Worm (Caenorhabditis elegans) whole organism, L2 larva: ENCODE results near the gene K02E2.7.

Experiments
- C34F6.9 ChIP-seq: fragments of 150-350 bp; optimal IDR thresholded peaks from 2 replicates; lab custom pipeline; 2014; ENCODE audit warnings: missing biosample characterization, missing genetic modification characterization
- F13H6.1 ChIP-seq: sonication (generic microtip); optimal IDR thresholded peaks from 2 replicates; lab custom pipeline; 2016; ENCODE audit warnings: missing genetic modification characterization, missing compliant biosample characterization
- Y55F3AM.14 ChIP-seq: fragments of 200-800 bp; sonication (Bioruptor generic); optimal IDR thresholded peaks from 2 replicates; lab custom pipeline; 2018; ENCODE audit warnings: mild to moderate bottlenecking, missing genetic modification characterization, missing compliant biosample characterization
- ZK546.5 ChIP-seq: sonication (generic microtip); optimal IDR thresholded peaks from 2 replicates; lab custom pipeline; 2017; ENCODE audit warnings: missing biosample characterization, missing genetic modification characterization
- ama-1 ChIP-seq: fragments of 150-350 bp; optimal IDR thresholded peaks from 2 replicates; lab custom pipeline; 2018; ENCODE audit warnings: inconsistent platforms
- blmp-1 ChIP-seq: sonication (generic microtip); optimal IDR thresholded peaks from 2 replicates; lab custom pipeline; 2017; ENCODE audit warnings: missing genetic modification characterization, mild to moderate bottlenecking, missing compliant biosample characterization, antibody characterized with exemption, moderate library complexity; ENCODE audit not compliant: insufficient read depth
- ceh-16 ChIP-seq: fragments of 150-350 bp; optimal IDR thresholded peaks from 2 replicates; lab custom pipeline; 2014; ENCODE audit warnings: missing biosample characterization, missing genetic modification characterization
- ceh-82 ChIP-seq: fragments of 150-350 bp; optimal IDR thresholded peaks from 2 replicates; lab custom pipeline; 2014; ENCODE audit warnings: missing biosample characterization, missing genetic modification characterization
- crh-2 ChIP-seq: sonication (generic microtip); optimal IDR thresholded peaks from 2 replicates; lab custom pipeline; 2017; ENCODE audit warnings: missing biosample characterization, missing genetic modification characterization
- dmd-4 ChIP-seq: sonication (generic microtip); optimal IDR thresholded peaks from 2 replicates; lab custom pipeline; 2017; ENCODE audit warnings: missing biosample characterization, missing genetic modification characterization
- elt-1 ChIP-seq: fragments of 150-350 bp; optimal IDR thresholded peaks from 2 replicates; lab custom pipeline; 2014; ENCODE audit warnings: missing biosample characterization, missing genetic modification characterization
- gmeb-1 ChIP-seq: fragments of 150-350 bp; optimal IDR thresholded peaks from 2 replicates; lab custom pipeline; 2014; ENCODE audit warnings: missing biosample characterization, missing genetic modification characterization
- lin-11 ChIP-seq: fragments of 150-350 bp; sonication (generic microtip); optimal IDR thresholded peaks from 2 replicates; lab custom pipeline; 2014; ENCODE audit warnings: missing biosample characterization, missing genetic modification characterization, inconsistent platforms, mixed read lengths
- lin-13 ChIP-seq: fragments of 150-350 bp; optimal IDR thresholded peaks from 2 replicates; lab custom pipeline; 2014; ENCODE audit warnings: missing biosample characterization, missing genetic modification reagents, missing genetic modification characterization
- lin-39 ChIP-seq: fragments of 150-350 bp; optimal IDR thresholded peaks from 2 replicates; lab custom pipeline; 2014; ENCODE audit warnings: missing biosample characterization, missing genetic modification reagents, missing genetic modification characterization
- lsy-2 ChIP-seq, 2 experiments: fragments of 150-350 bp in 1 of 2; sonication (generic microtip) in 1 of 2; optimal IDR thresholded peaks; 2 replicates each; lab custom pipeline; 2014 to 2017; ENCODE audit warnings: missing biosample characterization in 2 of 2, missing genetic modification characterization in 2 of 2
- mab-5 ChIP-seq: fragments of 150-350 bp; optimal IDR thresholded peaks from 2 replicates; lab custom pipeline; 2014; ENCODE audit warnings: missing biosample characterization, missing genetic modification characterization
- mbf-1 ChIP-seq: sonication (generic microtip); optimal IDR thresholded peaks from 2 replicates; lab custom pipeline; 2017; ENCODE audit warnings: missing biosample characterization, missing genetic modification characterization
- mdl-1 ChIP-seq, 2 experiments: fragments of 150-350 bp in 1 of 2; sonication (generic microtip) in 1 of 2; optimal IDR thresholded peaks; 2 replicates each; lab custom pipeline; 2017; ENCODE audit warnings: missing biosample characterization in 2 of 2, missing genetic modification characterization in 2 of 2
- nhr-10 ChIP-seq: sonication (generic microtip); optimal IDR thresholded peaks from 2 replicates; lab custom pipeline; 2017; ENCODE audit warnings: missing biosample characterization, missing genetic modification characterization
- nhr-11 ChIP-seq: fragments of 150-350 bp; optimal IDR thresholded peaks from 2 replicates; lab custom pipeline; 2014; ENCODE audit warnings: missing biosample characterization, missing genetic modification characterization
- nhr-12 ChIP-seq: fragments of 150-350 bp; optimal IDR thresholded peaks from 2 replicates; lab custom pipeline; 2014; ENCODE audit warnings: missing biosample characterization, missing genetic modification characterization
- nhr-129 ChIP-seq: fragments of 150-350 bp; optimal IDR thresholded peaks from 2 replicates; lab custom pipeline; 2014; ENCODE audit warnings: missing biosample characterization, missing genetic modification characterization
- nhr-21 ChIP-seq: fragments of 150-350 bp; optimal IDR thresholded peaks from 2 replicates; lab custom pipeline; 2014; ENCODE audit warnings: missing biosample characterization, missing genetic modification characterization
- nhr-237 ChIP-seq: fragments of 150-350 bp; optimal IDR thresholded peaks from 2 replicates; lab custom pipeline; 2014; ENCODE audit warnings: missing biosample characterization, missing genetic modification characterization
- peb-1 ChIP-seq: fragments of 150-350 bp; optimal IDR thresholded peaks from 2 replicates; lab custom pipeline; 2014; ENCODE audit warnings: missing biosample characterization, missing genetic modification characterization
- sem-4 ChIP-seq: fragments of 150-350 bp; optimal IDR thresholded peaks from 2 replicates; lab custom pipeline; 2014; ENCODE audit warnings: missing biosample characterization, missing genetic modification reagents, missing genetic modification characterization
- skn-1 ChIP-seq: sonication (generic microtip); optimal IDR thresholded peaks from 2 replicates; lab custom pipeline; 2017; ENCODE audit warnings: missing biosample characterization, missing genetic modification characterization
- sma-3 ChIP-seq: sonication (generic microtip); optimal IDR thresholded peaks from 2 replicates; lab custom pipeline; 2016; ENCODE audit warnings: missing genetic modification reagents, missing genetic modification characterization, missing compliant biosample characterization
- sma-9 ChIP-seq, 2 experiments: fragments of 150-350 bp in 1 of 2; sonication (generic microtip) in 1 of 2; optimal IDR thresholded peaks; 2 replicates each; lab custom pipeline; 2014 to 2016; ENCODE audit warnings: missing genetic modification characterization in 2 of 2, mild to moderate bottlenecking in 1 of 2, missing biosample characterization in 1 of 2, missing compliant biosample characterization in 1 of 2, missing genetic modification reagents in 1 of 2, moderate library complexity in 1 of 2
- snpc-4 ChIP-seq: fragments of 150-350 bp; optimal IDR thresholded peaks from 2 replicates; lab custom pipeline; 2014; ENCODE audit warnings: missing biosample characterization, missing genetic modification characterization
- unc-39 ChIP-seq: fragments of 150-350 bp; optimal IDR thresholded peaks from 2 replicates; lab custom pipeline; 2014; ENCODE audit warnings: missing biosample characterization, missing genetic modification characterization
- unc-55 ChIP-seq: fragments of 150-350 bp; sonication (generic microtip); optimal IDR thresholded peaks from 3 replicates; lab custom pipeline; 2014; ENCODE audit warnings: missing biosample characterization, missing genetic modification reagents, missing genetic modification characterization
- unc-62 ChIP-seq: fragments of 150-350 bp; optimal IDR thresholded peaks from 2 replicates; lab custom pipeline; 2014; ENCODE audit warnings: missing biosample characterization, missing genetic modification reagents, missing genetic modification characterization
- zag-1 ChIP-seq: fragments of 150-350 bp; optimal IDR thresholded peaks from 2 replicates; lab custom pipeline; 2014; ENCODE audit warnings: missing biosample characterization, missing genetic modification characterization
- ztf-1 ChIP-seq: fragments of 200-800 bp; sonication (Bioruptor generic); conservative IDR thresholded peaks from 2 replicates; pipeline ENCODE4 v1.3.6; 2022; ENCODE audit warnings: missing genetic modification characterization, missing compliant biosample characterization
- ztf-11 ChIP-seq: sonication (generic microtip); optimal IDR thresholded peaks from 2 replicates; lab custom pipeline; 2017; ENCODE audit warnings: missing biosample characterization, missing genetic modification characterization
- ztf-4 ChIP-seq: fragments of 150-350 bp; optimal IDR thresholded peaks from 2 replicates; lab custom pipeline; 2014; ENCODE audit warnings: missing biosample characterization, missing genetic modification characterization

The K02E2.7 gene

DNA sequence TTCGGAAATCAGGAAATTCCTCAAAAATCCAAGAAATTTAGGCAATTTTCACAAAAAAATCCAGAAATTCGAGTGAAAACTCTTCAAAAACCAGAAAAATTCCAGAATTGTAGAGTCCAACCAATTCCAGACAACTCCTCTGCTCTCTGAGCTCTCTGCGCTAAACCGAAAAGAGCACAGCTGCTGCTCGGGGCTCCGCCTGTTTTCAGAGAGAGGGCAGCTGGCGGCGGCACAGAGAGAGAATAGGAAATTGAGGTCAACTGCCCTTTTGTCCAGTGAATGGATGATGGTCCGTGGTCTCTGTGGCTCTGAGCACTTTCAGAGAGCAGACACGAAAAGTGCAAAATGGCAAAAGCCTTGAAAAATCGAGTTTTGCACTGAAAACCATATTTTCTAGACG, 22.2 kb upstream of the K02E2.7 start:
- TF ChIP-seq Y55F3AM.14 (no peak), mbf-1 (tag; lab: Kevin White, UChicago) (no peak), unc-39 (tag; lab: Kevin White, UChicago) (no peak), nhr-21 (no peak), nhr-10 (tag; lab: Kevin White, UChicago) (no peak), peb-1 (tag; lab: Kevin White, UChicago) (no peak), skn-1 (tag; lab: Kevin White, UChicago) (no peak), sma-9 (GFP tag; optimal IDR thresholded peaks at IDR 0.05; lab: Kevin White, UChicago) (no peak), sma-9 (tag; optimal IDR thresholded peaks at IDR 0.05; lab: Kevin White, UChicago) (no peak)

DNA sequence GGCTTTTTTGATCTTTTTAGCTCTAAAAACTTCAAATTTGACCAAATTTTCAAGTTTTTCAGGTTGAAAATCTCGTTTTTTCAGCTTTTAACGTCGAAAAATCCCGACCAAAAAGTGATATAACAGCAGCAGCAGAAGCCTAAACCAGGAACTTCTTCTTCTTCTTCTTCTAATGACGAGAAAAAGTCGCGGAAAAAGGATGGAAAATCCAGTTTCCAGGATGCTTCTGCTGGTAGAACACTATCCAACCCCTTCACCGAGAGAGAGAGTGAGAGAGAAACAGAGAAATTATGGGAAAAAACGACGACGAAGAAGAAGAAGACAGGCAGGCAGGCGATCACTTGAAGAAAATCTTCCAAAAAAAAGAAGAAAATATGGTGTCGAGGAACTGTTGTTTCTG, 20.0 kb upstream of the K02E2.7 start:
- TF ChIP-seq lin-13 (no peak), mdl-1 (tag; optimal IDR thresholded peaks at IDR 0.05; lab: Kevin White, UChicago) (no peak), nhr-21 (no peak), ceh-16 (tag; lab: Kevin White, UChicago) (no peak), unc-39 (tag; lab: Kevin White, UChicago) (no peak), dmd-4 (tag; lab: Kevin White, UChicago) (no peak), gmeb-1 (tag; lab: Kevin White, UChicago) (no peak)

DNA sequence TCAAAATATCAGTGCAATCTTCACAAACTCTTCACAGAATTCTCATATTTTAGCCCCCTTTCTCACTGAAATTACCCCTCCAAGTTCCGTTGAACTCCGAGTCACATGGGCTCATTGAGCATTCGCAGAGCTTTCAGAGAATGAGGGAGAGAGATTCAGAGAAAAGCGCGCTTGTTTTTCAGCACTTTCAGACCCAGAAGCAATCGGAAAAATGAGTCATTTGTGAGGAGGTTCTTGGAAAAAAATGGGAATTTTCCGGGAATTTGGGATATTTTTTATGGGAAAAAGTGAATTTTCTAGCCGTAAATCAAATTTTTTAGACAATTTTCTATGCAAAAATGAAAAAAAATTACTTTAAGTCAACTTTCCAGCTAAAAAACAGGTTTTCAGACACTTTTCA, 16.0 kb upstream of the K02E2.7 start:
- no peak for TF ChIP-seq ztf-1 (GFP tag; lab: Robert Waterston, UW)
- peak; percentile 30 for TF ChIP-seq nhr-21
- no peak for TF ChIP-seq mab-5 (tag; lab: Kevin White, UChicago)
- peak in 1 of 2 experiments; percentile 39 for TF ChIP-seq lsy-2 (tag; optimal IDR thresholded peaks at IDR 0.05; lab: Kevin White, UChicago)
- no peak for TF ChIP-seq lin-39 (tag; lab: Kevin White, UChicago)
- no peak for TF ChIP-seq nhr-10 (tag; lab: Kevin White, UChicago)
- peak; percentile 7 for TF ChIP-seq C34F6.9
- no peak for TF ChIP-seq zag-1 (tag; lab: Kevin White, UChicago)
- TF ChIP-seq ceh-82 (tag; lab: Kevin White, UChicago), result no peak
- TF ChIP-seq, all 48 proteins: peak for 3

DNA sequence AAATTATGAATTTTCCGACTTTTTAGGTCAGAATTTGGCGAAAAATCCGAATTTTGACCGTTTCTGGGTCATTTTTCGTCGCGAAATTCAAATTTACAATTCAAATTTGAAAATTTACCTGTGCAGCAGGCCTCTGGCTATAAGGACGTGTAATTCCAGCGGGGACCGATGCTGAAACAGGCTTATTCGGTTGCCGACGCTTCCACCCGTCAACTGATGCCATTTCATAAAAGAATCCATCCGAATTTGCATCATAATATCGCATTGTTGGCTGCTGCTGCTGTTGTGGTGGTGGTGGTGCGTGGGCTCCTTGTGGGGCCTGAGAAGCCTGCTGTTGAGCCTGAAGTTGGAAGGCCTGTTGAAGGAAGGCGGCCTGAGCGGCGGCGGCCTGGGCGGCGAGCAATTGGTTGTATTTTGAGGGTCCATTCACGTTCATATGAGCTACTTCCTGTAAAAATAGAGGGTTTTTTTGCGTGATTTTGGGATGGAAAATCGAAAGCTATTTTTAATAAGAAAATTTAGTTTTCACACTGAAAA, 12.8 kb upstream of the K02E2.7 start:
- TF ChIP-seq ztf-1 (GFP tag; lab: Robert Waterston, UW) (no peak), dmd-4 (tag; lab: Kevin White, UChicago) (no peak), snpc-4 (tag; lab: Kevin White, UChicago) (no peak), Y55F3AM.14 (no peak), nhr-129 (tag; lab: Kevin White, UChicago) (no peak), ama-1 (no peak), ZK546.5 (tag; lab: Kevin White, UChicago) (no peak), crh-2 (tag; lab: Kevin White, UChicago) (no peak), F13H6.1 (no peak), ceh-82 (tag; lab: Kevin White, UChicago) (no peak), skn-1 (tag; lab: Kevin White, UChicago) (no peak), sma-9 (GFP tag; optimal IDR thresholded peaks at IDR 0.05; lab: Kevin White, UChicago) (no peak), sma-9 (tag; optimal IDR thresholded peaks at IDR 0.05; lab: Kevin White, UChicago) (no peak), lin-11 (tag; lab: Kevin White, UChicago) (no peak), ztf-11 (no peak)

- TF ChIP-seq unc-62 (GFP tag; lab: Kevin White, UChicago) (no peak), peb-1 (tag; lab: Kevin White, UChicago) (no peak), blmp-1 (no peak), sma-3 (GFP tag; lab: Kevin White, UChicago) (peak; percentile 34)
These were observed 6.9 kb upstream of the K02E2.7 start, which contains the start of gene cnc-7 for ce11 chrV:20393773-20394172. Gene cnc-7 (plus strand): TSS chrV:20394073.

- no peak for TF ChIP-seq C34F6.9
- no peak for TF ChIP-seq nhr-237 (tag; lab: Kevin White, UChicago)
- no peak for TF ChIP-seq mbf-1 (tag; lab: Kevin White, UChicago)
- TF ChIP-seq ztf-4 (tag; lab: Kevin White, UChicago), result no peak
- TF ChIP-seq ama-1, result no peak
- no peak for TF ChIP-seq sem-4 (tag; lab: Kevin White, UChicago)
- TF ChIP-seq nhr-10 (tag; lab: Kevin White, UChicago), result no peak
- no peak for TF ChIP-seq unc-39 (tag; lab: Kevin White, UChicago)
- TF ChIP-seq blmp-1, result no peak
- no peak for TF ChIP-seq ZK546.5 (tag; lab: Kevin White, UChicago)
- TF ChIP-seq nhr-11, result no peak
- TF ChIP-seq peb-1 (tag; lab: Kevin White, UChicago), result no peak
- no peak for TF ChIP-seq nhr-12 (tag; lab: Kevin White, UChicago)
- TF ChIP-seq elt-1 (tag; lab: Kevin White, UChicago), result no peak
- TF ChIP-seq unc-55 (GFP tag; lab: Kevin White, UChicago), result no peak
- TF ChIP-seq F13H6.1, result no peak
- TF ChIP-seq mab-5 (tag; lab: Kevin White, UChicago), result no peak
- no peak for TF ChIP-seq snpc-4 (tag; lab: Kevin White, UChicago)
- no peak for TF ChIP-seq lin-11 (tag; lab: Kevin White, UChicago)
These were observed 573 bp upstream of the K02E2.7 start, which contains the start of gene F53H2.1 for ce11 chrV:20387415-20387814. Gene F53H2.1 (plus strand): TSS chrV:20387715.
